Worm (Caenorhabditis elegans): ENCODE results near the gene wrb-1.

wrb-1 gene

DNA sequence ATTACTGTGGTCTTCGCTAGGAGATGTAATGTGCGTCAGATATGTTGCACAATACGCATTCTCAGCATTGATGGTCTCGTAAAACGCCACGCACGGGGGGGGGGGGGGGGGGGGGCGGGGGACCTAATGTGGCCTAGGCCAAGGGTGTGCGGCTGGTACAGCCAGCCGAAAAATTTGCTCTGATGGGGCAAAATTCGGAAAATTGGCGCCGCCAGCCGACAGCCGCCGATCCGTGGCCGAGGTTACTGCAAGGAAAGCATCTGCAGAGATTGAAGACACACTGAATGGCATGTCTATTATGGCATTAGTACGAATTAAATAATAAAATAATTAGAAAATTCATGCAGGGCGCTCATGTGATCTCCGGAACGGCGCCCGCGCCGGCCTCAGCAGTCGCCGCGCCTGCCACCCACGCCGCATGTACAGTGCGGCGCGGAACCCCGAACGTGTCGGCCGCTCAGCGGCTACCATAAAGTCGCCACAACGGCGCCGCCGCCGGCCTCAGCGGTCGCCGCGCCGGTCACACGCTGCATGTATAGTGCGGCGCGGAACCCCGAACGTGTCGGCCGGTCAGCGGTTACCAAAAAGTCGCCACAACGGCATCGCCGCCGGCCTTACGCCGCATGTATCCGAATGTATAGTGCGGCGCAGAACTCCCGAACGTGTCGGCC lies 3.5 kb downstream of the wrb-1 start, which contains the start of gene Y50D4A.6:
TSS of gene Y50D4A.6 (minus strand) at position 51 of the 671 bp plus-strand sequence.
- TF ChIP-seq snpc-4 (tag; optimal IDR thresholded peaks at IDR 0.05) (peak; percentile 19), ceh-8 (GFP tag; optimal IDR thresholded peaks at IDR 0.05) (peak; percentile 41), hpl-2 (GFP tag; optimal IDR thresholded peaks at IDR 0.05) (no peak)

DNA sequence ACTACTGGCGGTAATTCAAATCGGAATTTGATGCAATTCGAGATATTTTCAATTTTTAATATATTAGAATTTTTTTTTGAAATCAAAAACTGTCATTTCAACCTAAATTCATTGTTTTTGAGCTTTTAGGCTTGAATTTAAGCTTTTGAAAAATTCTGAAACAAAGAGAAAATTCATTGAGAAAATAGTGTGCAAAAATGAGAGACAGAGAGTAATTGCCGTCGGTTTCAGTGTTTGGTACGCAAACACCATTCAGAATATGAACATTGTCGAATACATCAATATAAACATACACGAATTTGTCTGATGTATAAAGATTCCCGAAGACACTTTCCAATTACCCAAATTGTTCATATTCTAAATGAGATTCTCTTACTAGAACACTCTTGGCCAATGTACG lies 5.8 kb downstream of the wrb-1 start:
- TF ChIP-seq hpl-2 (GFP tag; optimal IDR thresholded peaks at IDR 0.05) = no peak
- peak; percentile 23 for TF ChIP-seq nhr-71 (tag; optimal IDR thresholded peaks at IDR 0.05)
- no peak for TF ChIP-seq grh-1 (GFP tag; IDR thresholded peaks at IDR 0.05)
- TF ChIP-seq ama-1 (optimal IDR thresholded peaks at IDR 0.05) = no peak
- no peak for TF ChIP-seq irx-1 (tag; optimal IDR thresholded peaks at IDR 0.05)
- TF ChIP-seq ceh-82 (tag; optimal IDR thresholded peaks at IDR 0.05) = no peak
- no peak for TF ChIP-seq ets-5 (GFP tag; IDR thresholded peaks at IDR 0.05)
- peak; percentile 72 for TF ChIP-seq F16B12.6 (tag; optimal IDR thresholded peaks at IDR 0.05)
- TF ChIP-seq efl-1 (optimal IDR thresholded peaks at IDR 0.05) = peak in 1 of 2 experiments; percentile 58
- peak; percentile 61 to 94 for TF ChIP-seq efl-1 (GFP tag; optimal IDR thresholded peaks at IDR 0.05 in 1 of 2)
- no peak for TF ChIP-seq nhr-47 (tag; optimal IDR thresholded peaks at IDR 0.05)
- TF ChIP-seq mab-9 (GFP tag; IDR thresholded peaks at IDR 0.05) = no peak
- no peak for TF ChIP-seq lir-3 (tag; optimal IDR thresholded peaks at IDR 0.05; ENCODE audit: poor library complexity)
- no peak for TF ChIP-seq ceh-90 (tag; optimal IDR thresholded peaks at IDR 0.05)
- TF ChIP-seq lin-13 (GFP tag; optimal IDR thresholded peaks at IDR 0.05) = no peak
- TF ChIP-seq hlh-4 (tag; optimal IDR thresholded peaks at IDR 0.05) = no peak
- no peak for TF ChIP-seq zip-4 (GFP tag; optimal IDR thresholded peaks at IDR 0.05)
- no peak for TF ChIP-seq ztf-11 (tag; optimal IDR thresholded peaks at IDR 0.05)
- no peak for TF ChIP-seq sox-4 (tag; optimal IDR thresholded peaks at IDR 0.05)
- TF ChIP-seq aha-1 (tag; optimal IDR thresholded peaks at IDR 0.05) = no peak
- TF ChIP-seq zag-1 (tag; optimal IDR thresholded peaks at IDR 0.05) = no peak
- TF ChIP-seq nhr-12 (tag; optimal IDR thresholded peaks at IDR 0.05) = no peak
- no peak for TF ChIP-seq egl-13 (tag; optimal IDR thresholded peaks at IDR 0.05)
- TF ChIP-seq lin-15B (tag; optimal IDR thresholded peaks at IDR 0.05) = peak; percentile 8
- no peak for TF ChIP-seq elt-2 (tag; optimal IDR thresholded peaks at IDR 0.05)
- TF ChIP-seq snpc-4 (tag; optimal IDR thresholded peaks at IDR 0.05) = no peak
- no peak for TF ChIP-seq sptf-1 (tag; optimal IDR thresholded peaks at IDR 0.05)
- no peak for TF ChIP-seq C16A3.4 (tag; optimal IDR thresholded peaks at IDR 0.05)
- no peak for TF ChIP-seq unc-62 (GFP tag; optimal IDR thresholded peaks at IDR 0.05)
- TF ChIP-seq mep-1 (tag; optimal IDR thresholded peaks at IDR 0.05) = no peak
- TF ChIP-seq tlp-1 (tag; optimal IDR thresholded peaks at IDR 0.05) = no peak
- TF ChIP-seq dpl-1 (GFP tag; optimal IDR thresholded peaks at IDR 0.05) = peak in 1 of 3 experiments; percentile 42
- TF ChIP-seq nhr-20 (tag; optimal IDR thresholded peaks at IDR 0.05) = peak; percentile 10
- TF ChIP-seq hlh-17 (GFP tag; optimal IDR thresholded peaks at IDR 0.05; ENCODE audit: borderline replicate concordance) = no peak
- no peak for TF ChIP-seq egl-27 (tag; optimal IDR thresholded peaks at IDR 0.05)
- no peak for TF ChIP-seq nhr-237 (tag; optimal IDR thresholded peaks at IDR 0.05)
- TF ChIP-seq C34B4.2 (tag; optimal IDR thresholded peaks at IDR 0.05) = no peak
- TF ChIP-seq nhr-28 (tag; optimal IDR thresholded peaks at IDR 0.05) = no peak
- no peak for TF ChIP-seq dsc-1 (tag; optimal IDR thresholded peaks at IDR 0.05)
- TF ChIP-seq skn-1 (tag; optimal IDR thresholded peaks at IDR 0.05) = no peak
- no peak for TF ChIP-seq isw-1 (GFP tag; IDR thresholded peaks at IDR 0.05)
- no peak for TF ChIP-seq ces-1 (GFP tag; optimal IDR thresholded peaks at IDR 0.05)
- TF ChIP-seq unc-86 (tag; optimal IDR thresholded peaks at IDR 0.05) = no peak
- TF ChIP-seq lin-35 (GFP tag; optimal IDR thresholded peaks at IDR 0.05) = peak; percentile 0 to 48
- no peak for TF ChIP-seq pag-3 (tag; optimal IDR thresholded peaks at IDR 0.05; ENCODE audit: borderline replicate concordance, insufficient read depth)
- peak in 1 of 2 experiments; percentile 26 for TF ChIP-seq lsy-2 (tag; optimal IDR thresholded peaks at IDR 0.05)
- TF ChIP-seq unc-98 (GFP tag; IDR thresholded peaks at IDR 0.05) = no peak
- peak; percentile 27 for TF ChIP-seq snu-23 (GFP tag; optimal IDR thresholded peaks at IDR 0.05)
- no peak for TF ChIP-seq mef-2 (tag; optimal IDR thresholded peaks at IDR 0.05)
